Worm (Caenorhabditis elegans): Measurements from ENCODE around the gene T10B5.10.

DNA sequence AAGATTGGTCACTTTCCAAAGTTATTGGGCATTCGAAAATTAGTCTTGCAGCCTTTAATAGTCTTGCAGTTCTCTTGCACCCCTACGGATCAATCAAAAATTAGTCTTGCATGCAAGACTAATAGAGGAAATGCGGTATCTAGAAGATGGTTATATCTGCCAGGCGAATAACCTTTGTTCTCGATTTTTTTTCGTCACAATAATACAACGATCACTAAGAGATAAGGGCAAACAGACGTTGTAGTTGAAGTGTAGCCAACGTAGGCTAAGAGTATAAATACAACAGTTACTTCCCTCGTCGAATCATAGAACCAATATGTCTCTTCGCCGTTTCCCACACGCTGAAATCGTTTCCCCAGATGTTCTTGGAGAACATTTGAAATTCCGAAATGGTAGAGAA lies 14.3 kb downstream of the T10B5.10 start, which contains the start of gene T10B5.8:
- no peak for TF ChIP-seq nhr-11 (tag; optimal IDR thresholded peaks at IDR 0.05)
- no peak for TF ChIP-seq sox-4 (tag; optimal IDR thresholded peaks at IDR 0.05)
- TF ChIP-seq pqm-1 (tag; optimal IDR thresholded peaks at IDR 0.05), result no peak
- no peak for TF ChIP-seq ceh-6 (GFP tag; optimal IDR thresholded peaks at IDR 0.05)
- no peak for TF ChIP-seq hlh-13 (GFP tag; optimal IDR thresholded peaks at IDR 0.05)
- no peak for TF ChIP-seq unc-86 (tag; optimal IDR thresholded peaks at IDR 0.05)
- TF ChIP-seq ceh-9 (tag; optimal IDR thresholded peaks at IDR 0.05), result no peak
- TF ChIP-seq unc-55 (GFP tag; optimal IDR thresholded peaks at IDR 0.05), result no peak
- no peak for TF ChIP-seq dve-1 (tag; optimal IDR thresholded peaks at IDR 0.05)
- TF ChIP-seq che-1 (tag; optimal IDR thresholded peaks at IDR 0.05), result no peak
- TF ChIP-seq ama-1 (optimal IDR thresholded peaks at IDR 0.05), result no peak
- TF ChIP-seq ceh-45 (GFP tag; IDR thresholded peaks at IDR 0.05), result no peak
- TF ChIP-seq odd-2 (tag; optimal IDR thresholded peaks at IDR 0.05), result no peak
- no peak for TF ChIP-seq pat-9 (tag; optimal IDR thresholded peaks at IDR 0.05)
